Fruit fly (Drosophila melanogaster) whole organism, prepupa: ENCODE data around the gene CG14275.

ENCODE experiments used
- CG10631 ChIP-seq: fragments of 200-800 bp; sonication (Bioruptor generic); optimal IDR thresholded peaks from 2 replicates; lab custom pipeline; 2016; ENCODE audit warnings: missing biosample characterization, missing genetic modification characterization
- CG11902 ChIP-seq: fragments of 200-800 bp; sonication (Bioruptor generic); optimal IDR thresholded peaks from 3 replicates; lab custom pipeline; 2016; ENCODE audit warnings: missing biosample characterization, missing genetic modification characterization
- CG1621 ChIP-seq: fragments of 200-800 bp; sonication (Bioruptor generic); optimal IDR thresholded peaks from 3 replicates; lab custom pipeline; 2018; ENCODE audit warnings: missing biosample characterization, mild to moderate bottlenecking, missing genetic modification characterization
- CG16779 ChIP-seq: fragments of 200-800 bp; sonication (Bioruptor generic); optimal IDR thresholded peaks from 3 replicates; lab custom pipeline; 2017; ENCODE audit warnings: missing biosample characterization, mild to moderate bottlenecking, missing genetic modification characterization
- CG31627 ChIP-seq: fragments of 200-800 bp; sonication (Bioruptor generic); optimal IDR thresholded peaks from 3 replicates; lab custom pipeline; 2016; ENCODE audit warnings: missing biosample characterization, missing genetic modification characterization
- CG32006 ChIP-seq: fragments of 200-800 bp; sonication (Bioruptor generic); optimal IDR thresholded peaks from 3 replicates; lab custom pipeline; 2017; ENCODE audit warnings: missing biosample characterization, mild to moderate bottlenecking, missing genetic modification characterization
- CG3919 ChIP-seq: fragments of 200-800 bp; sonication (Bioruptor generic); optimal IDR thresholded peaks from 3 replicates; lab custom pipeline; 2016; ENCODE audit warnings: missing biosample characterization, missing genetic modification characterization
- CG6854 ChIP-seq: fragments of 200-800 bp; sonication (Bioruptor generic); optimal IDR thresholded peaks from 2 replicates; lab custom pipeline; 2017; ENCODE audit warnings: missing biosample characterization, mild to moderate bottlenecking, missing genetic modification characterization
- CG7368 ChIP-seq: fragments of 200-800 bp; sonication (Bioruptor generic); optimal IDR thresholded peaks from 3 replicates; lab custom pipeline; 2016; ENCODE audit warnings: missing biosample characterization, missing genetic modification characterization
- CG8119 ChIP-seq: fragments of 200-800 bp; sonication (Bioruptor generic); IDR thresholded peaks from 3 replicates; pipeline ENCODE4 v1.3.6; 2022; ENCODE audit warnings: missing biosample characterization, missing genetic modification characterization
- CG8632 ChIP-seq: fragments of 200-800 bp; sonication (Bioruptor generic); optimal IDR thresholded peaks from 3 replicates; lab custom pipeline; 2016; ENCODE audit warnings: missing biosample characterization, missing genetic modification characterization
- CG9139 ChIP-seq: fragments of 200-800 bp; sonication (Bioruptor generic); optimal IDR thresholded peaks from 3 replicates; lab custom pipeline; 2017; ENCODE audit warnings: missing biosample characterization, mild to moderate bottlenecking, missing genetic modification characterization
- Eip75B ChIP-seq: fragments of 200-800 bp; sonication (Bioruptor generic); optimal IDR thresholded peaks from 3 replicates; lab custom pipeline; 2016; ENCODE audit warnings: missing biosample characterization, missing genetic modification characterization
- Eip78C ChIP-seq: fragments of 200-800 bp; sonication (Bioruptor generic); peaks from one replicate; lab custom pipeline; 2016; ENCODE audit warnings: missing biosample characterization, missing genetic modification characterization
- Ets21C ChIP-seq: fragments of 200-800 bp; sonication (Bioruptor generic); optimal IDR thresholded peaks from 3 replicates; lab custom pipeline; 2016; ENCODE audit warnings: missing biosample characterization, missing genetic modification characterization
- Ets96B ChIP-seq: fragments of 200-800 bp; optimal IDR thresholded peaks from 2 replicates; lab custom pipeline; 2019; ENCODE audit warnings: missing biosample characterization, mild to moderate bottlenecking, missing genetic modification characterization, moderate library complexity
- Gug ChIP-seq: fragments of 200-800 bp; sonication (Bioruptor generic); IDR thresholded peaks from 2 replicates; pipeline ENCODE4 v1.3.6; 2022; ENCODE audit warnings: missing biosample characterization, missing genetic modification characterization
- Hr38 ChIP-seq: sonication (Bioruptor generic); optimal IDR thresholded peaks from 2 replicates; lab custom pipeline; 2016; ENCODE audit warnings: missing biosample characterization, missing genetic modification characterization
- Hr39 ChIP-seq: fragments of 200-800 bp; sonication (Bioruptor generic); optimal IDR thresholded peaks from 2 replicates; lab custom pipeline; 2016; ENCODE audit warnings: missing biosample characterization, missing genetic modification characterization
- Met ChIP-seq: fragments of 200-800 bp; sonication (Bioruptor generic); optimal IDR thresholded peaks from 3 replicates; lab custom pipeline; 2016; ENCODE audit warnings: missing biosample characterization, missing genetic modification characterization
- OdsH ChIP-seq: fragments of 200-800 bp; sonication (Bioruptor generic); optimal IDR thresholded peaks from 3 replicates; lab custom pipeline; 2016; ENCODE audit warnings: missing biosample characterization, missing genetic modification characterization
- Smox ChIP-seq: fragments of 200-800 bp; sonication (Bioruptor generic); optimal IDR thresholded peaks from 3 replicates; lab custom pipeline; 2016; ENCODE audit warnings: missing biosample characterization, missing genetic modification characterization
- Sox102F ChIP-seq: fragments of 200-800 bp; sonication (Bioruptor generic); optimal IDR thresholded peaks from 2 replicates; lab custom pipeline; 2016; ENCODE audit warnings: missing biosample characterization, mild to moderate bottlenecking, missing genetic modification characterization
- Sox14 ChIP-seq: fragments of 200-800 bp; sonication (Bioruptor generic); optimal IDR thresholded peaks from 3 replicates; lab custom pipeline; 2016; ENCODE audit warnings: missing biosample characterization, missing genetic modification characterization
- Sox15 ChIP-seq: fragments of 200-800 bp; sonication (Bioruptor generic); optimal IDR thresholded peaks from 3 replicates; lab custom pipeline; 2016; ENCODE audit warnings: missing biosample characterization, missing genetic modification characterization
- achi ChIP-seq: fragments of 200-800 bp; sonication (Bioruptor generic); optimal IDR thresholded peaks from 3 replicates; lab custom pipeline; 2016; ENCODE audit warnings: missing biosample characterization, missing genetic modification characterization
- acj6 ChIP-seq: fragments of 200-800 bp; sonication (Bioruptor generic); optimal IDR thresholded peaks from 3 replicates; lab custom pipeline; 2016; ENCODE audit warnings: missing biosample characterization, missing genetic modification characterization
- esn ChIP-seq: fragments of 200-800 bp; sonication (Bioruptor generic); optimal IDR thresholded peaks from 2 replicates; lab custom pipeline; 2016; ENCODE audit warnings: missing biosample characterization, mild to moderate bottlenecking, missing genetic modification characterization, moderate library complexity
- fd59A ChIP-seq: fragments of 200-800 bp; sonication (Bioruptor generic); optimal IDR thresholded peaks from 2 replicates; lab custom pipeline; 2017; ENCODE audit warnings: missing biosample characterization, mild to moderate bottlenecking, missing genetic modification characterization, missing genetic modification reagents
- fd85E ChIP-seq: fragments of 200-800 bp; sonication (Bioruptor generic); optimal IDR thresholded peaks from 3 replicates; lab custom pipeline; 2016; ENCODE audit warnings: missing biosample characterization, missing genetic modification characterization
- fkh ChIP-seq: fragments of 200-800 bp; sonication (Bioruptor generic); optimal IDR thresholded peaks from 3 replicates; lab custom pipeline; 2017; ENCODE audit warnings: missing biosample characterization, mild to moderate bottlenecking, missing genetic modification characterization, moderate library complexity
- lz ChIP-seq: fragments of 200-800 bp; sonication (Bioruptor generic); optimal IDR thresholded peaks from 3 replicates; lab custom pipeline; 2016; ENCODE audit warnings: missing biosample characterization, missing genetic modification characterization
- net ChIP-seq: fragments of 200-800 bp; sonication (Bioruptor generic); optimal IDR thresholded peaks from 3 replicates; lab custom pipeline; 2016; ENCODE audit warnings: missing biosample characterization, missing genetic modification characterization
- pdm3 ChIP-seq: fragments of 200-800 bp; sonication (Bioruptor generic); optimal IDR thresholded peaks from 3 replicates; lab custom pipeline; 2016; ENCODE audit warnings: missing biosample characterization, missing genetic modification characterization
- salr ChIP-seq, 2 experiments: fragments of 200-800 bp; sonication (Bioruptor generic); optimal IDR thresholded peaks; 3 replicates each; lab custom pipeline; 2016 to 2018; ENCODE audit warnings: missing biosample characterization in 2 of 2, missing genetic modification characterization in 2 of 2, mild to moderate bottlenecking in 1 of 2
- spab ChIP-seq: fragments of 200-800 bp; sonication (Bioruptor generic); optimal IDR thresholded peaks from 2 replicates; lab custom pipeline; 2017; ENCODE audit warnings: missing biosample characterization, mild to moderate bottlenecking, missing genetic modification characterization, missing genetic modification reagents
- ss ChIP-seq, 2 experiments: fragments of 200-800 bp; sonication (Bioruptor generic); optimal IDR thresholded peaks; 2 replicates in 1 of 2; 3 replicates in 1 of 2; lab custom pipeline; 2017 to 2018; ENCODE audit warnings: mild to moderate bottlenecking in 2 of 2, missing biosample characterization in 2 of 2, missing genetic modification characterization in 2 of 2, moderate library complexity in 1 of 2
- svp ChIP-seq: fragments of 200-800 bp; sonication (Bioruptor generic); peaks from one replicate; lab custom pipeline; 2016; ENCODE audit warnings: missing biosample characterization, missing genetic modification characterization
- topi ChIP-seq: fragments of 200-800 bp; sonication (Bioruptor generic); optimal IDR thresholded peaks from 3 replicates; lab custom pipeline; 2016; ENCODE audit warnings: missing biosample characterization, missing genetic modification characterization
- vri ChIP-seq: fragments of 200-800 bp; sonication (Bioruptor generic); optimal IDR thresholded peaks from 3 replicates; lab custom pipeline; 2016; ENCODE audit warnings: missing biosample characterization, mild to moderate bottlenecking, missing genetic modification characterization

CG14275 gene

DNA sequence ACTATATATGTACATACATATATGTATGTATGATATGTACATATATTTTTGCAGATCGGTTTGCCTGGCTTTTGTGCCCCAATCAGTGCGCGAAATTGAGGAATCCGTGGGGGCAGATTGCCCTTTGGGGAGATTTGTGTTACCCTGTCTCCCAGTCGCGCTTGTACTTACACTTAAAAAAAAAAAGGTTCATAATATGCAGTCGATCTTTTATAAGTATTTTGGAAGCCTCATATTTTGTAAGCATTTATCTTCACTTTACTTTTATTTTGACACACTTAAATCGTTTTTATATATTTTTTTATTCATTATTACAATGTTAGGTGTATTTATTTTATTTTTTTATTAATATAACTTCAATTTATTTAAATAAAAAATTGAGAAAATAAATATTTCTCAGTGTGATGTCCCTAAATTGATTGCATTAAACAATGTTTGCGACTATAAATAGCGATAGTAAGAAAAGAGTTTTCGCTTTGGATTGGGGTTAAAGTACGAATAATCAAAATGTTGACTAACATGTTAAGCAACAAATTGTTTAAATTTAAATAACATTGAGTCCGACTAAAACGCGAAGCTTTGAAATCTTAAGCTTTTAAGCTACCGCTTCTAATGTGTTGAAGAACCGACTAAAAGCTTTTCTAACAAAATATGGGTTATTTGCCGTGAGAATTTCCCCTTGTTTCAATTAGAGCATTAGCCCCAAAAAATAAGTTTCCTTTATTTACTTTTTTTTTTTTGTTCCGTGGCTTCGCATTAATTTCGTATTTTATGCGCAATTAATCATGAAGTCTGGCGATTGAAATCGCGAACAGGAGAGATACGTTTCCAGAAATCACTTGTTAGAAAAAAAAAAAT is 613 bp upstream of the CG14275 start (continued):
- TF ChIP-seq CG8119 (GFP tag; lab: Robert Waterston, UW) (peak; percentile 59), fkh (GFP tag; lab: Kevin White, UChicago) (peak; percentile 19), CG3919 (GFP tag; lab: Kevin White, UChicago) (no peak), Sox15 (GFP tag; lab: Kevin White, UChicago) (no peak), achi (GFP tag; lab: Kevin White, UChicago) (no peak), Gug (no peak), Hr38 (GFP tag; lab: Kevin White, UChicago) (no peak), svp (GFP tag; lab: Kevin White, UChicago) (peak; percentile 91), Sox102F (GFP tag; lab: Kevin White, UChicago) (peak; percentile 31), CG32006 (GFP tag; lab: Kevin White, UChicago) (peak; percentile 46), vri (peak; percentile 3), OdsH (GFP tag; lab: Kevin White, UChicago) (peak; percentile 36), Ets21C (GFP tag; lab: Kevin White, UChicago) (no peak), esn (peak; percentile 58), fd59A (GFP tag; lab: Kevin White, UChicago) (no peak), CG10631 (GFP tag; lab: Kevin White, UChicago) (peak; percentile 12), CG9139 (GFP tag; lab: Kevin White, UChicago) (no peak), lz (peak; percentile 30), Smox (GFP tag; lab: Kevin White, UChicago) (peak; percentile 11), net (GFP tag; lab: Kevin White, UChicago) (no peak), Sox14 (GFP tag; lab: Kevin White, UChicago) (no peak)

- TF ChIP-seq svp (GFP tag; lab: Kevin White, UChicago), result peak; percentile 3
- TF ChIP-seq Hr39 (GFP tag; lab: Kevin White, UChicago), result no peak
These were observed 599 bp downstream of the CG14275 start for dm6 chr2L:8327783-8328327.

dm6 chr2L:8328526-8329097 is 1.4 kb downstream of the CG14275 start:
- no peak for TF ChIP-seq CG8632 (GFP tag; lab: Kevin White, UChicago)
- TF ChIP-seq spab (GFP tag; lab: Kevin White, UChicago), result no peak
- TF ChIP-seq ss (GFP tag; optimal IDR thresholded peaks at IDR 0.05; lab: Kevin White, UChicago), result no peak
- no peak for TF ChIP-seq CG8119 (GFP tag; lab: Robert Waterston, UW)
- no peak for TF ChIP-seq CG1621 (tag; lab: Kevin White, UChicago)
- no peak for TF ChIP-seq Ets21C (GFP tag; lab: Kevin White, UChicago)
- TF ChIP-seq Hr38 (GFP tag; lab: Kevin White, UChicago), result no peak
- TF ChIP-seq fkh (GFP tag; lab: Kevin White, UChicago), result no peak
- TF ChIP-seq Sox102F (GFP tag; lab: Kevin White, UChicago), result no peak
- no peak for TF ChIP-seq Met (GFP tag; lab: Kevin White, UChicago)
- TF ChIP-seq Eip78C (GFP tag; lab: Kevin White, UChicago), result peak; percentile 33
- TF ChIP-seq pdm3, result no peak
- peak; percentile 2 for TF ChIP-seq svp (GFP tag; lab: Kevin White, UChicago)
- no peak for TF ChIP-seq Ets96B

DNA sequence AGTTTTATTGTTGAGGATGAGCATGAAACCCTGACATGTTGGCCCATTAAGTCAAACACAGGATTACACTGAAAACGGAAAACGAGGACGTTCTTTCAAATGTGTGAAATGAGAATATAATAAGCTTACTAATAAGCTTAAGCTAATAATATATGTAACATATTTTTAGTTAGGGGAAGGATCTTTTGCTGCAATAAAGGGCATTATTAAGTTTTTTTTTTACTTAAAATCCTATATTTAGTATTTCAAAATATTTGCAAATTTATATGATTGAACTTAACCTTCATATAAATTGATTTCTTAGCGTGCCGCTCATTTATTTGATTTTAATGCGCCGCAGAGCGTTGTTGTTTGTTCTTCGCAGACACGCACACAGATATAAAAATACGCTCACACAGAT is 5.9 kb downstream of the CG14275 start:
- TF ChIP-seq Met (GFP tag; lab: Kevin White, UChicago), result no peak
- TF ChIP-seq, all 60 proteins: peak for 0

DNA sequence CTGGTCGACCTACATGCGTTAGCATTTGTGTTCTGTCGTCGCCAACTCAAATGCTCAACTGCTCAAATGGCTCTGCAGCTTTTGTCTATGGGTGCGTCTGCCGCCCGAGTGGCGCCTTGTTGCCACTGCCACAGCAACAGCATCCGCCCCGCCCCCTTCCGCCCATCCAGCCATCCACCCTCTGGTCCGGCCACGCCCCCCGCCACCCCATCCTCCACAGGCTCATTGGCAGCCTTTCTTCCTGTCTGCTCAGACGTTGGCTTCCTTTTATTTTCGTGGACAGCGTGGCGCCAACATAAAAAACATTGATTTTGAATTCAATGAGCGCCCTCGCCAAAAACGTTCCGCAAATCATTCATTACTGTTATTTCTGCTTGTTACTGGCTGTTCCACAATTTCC is 6.4 kb downstream of the CG14275 start:
- TF ChIP-seq acj6 (no peak), Eip75B (GFP tag; lab: Kevin White, UChicago) (no peak), CG32006 (GFP tag; lab: Kevin White, UChicago) (no peak), svp (GFP tag; lab: Kevin White, UChicago) (no peak), achi (GFP tag; lab: Kevin White, UChicago) (no peak), CG31627 (no peak), esn (no peak), CG11902 (GFP tag; lab: Kevin White, UChicago) (no peak), CG16779 (tag; lab: Kevin White, UChicago) (no peak), CG7368 (no peak), net (GFP tag; lab: Kevin White, UChicago) (no peak), Hr39 (GFP tag; lab: Kevin White, UChicago) (no peak), Sox14 (GFP tag; lab: Kevin White, UChicago) (no peak), CG6854 (GFP tag; lab: Kevin White, UChicago) (no peak), Sox15 (GFP tag; lab: Kevin White, UChicago) (no peak), Gug (no peak), fd85E (no peak), topi (GFP tag; lab: Kevin White, UChicago) (no peak), salr (GFP tag; optimal IDR thresholded peaks at IDR 0.05; lab: Kevin White, UChicago) (no peak)
